Worm (Caenorhabditis elegans) whole organism, L4 larva: ENCODE data around the gene spp-8.
A peak's percentile ranks its signal among the peaks of the same experiment; 100 is the strongest.

Experiments used
- D1046.2 ChIP-seq: fragments of 200-800 bp; sonication (Bioruptor generic); IDR thresholded peaks from 2 replicates; pipeline ENCODE4 v1.3.6; 2022; ENCODE audit warnings: missing genetic modification characterization, missing compliant biosample characterization
- T26A8.4 ChIP-seq: fragments of 200-800 bp; sonication (Bioruptor generic); IDR thresholded peaks from 2 replicates; pipeline ENCODE4 v1.3.6; 2022; ENCODE audit warnings: missing genetic modification characterization, missing compliant biosample characterization
- Y105C5A.15 ChIP-seq: fragments of 200-800 bp; sonication (Bioruptor generic); IDR thresholded peaks from 2 replicates; pipeline ENCODE4 v1.3.6; 2022; ENCODE audit warnings: missing genetic modification characterization, missing compliant biosample characterization
- Y48G9A.11 ChIP-seq: fragments of 200-800 bp; sonication (Bioruptor generic); IDR thresholded peaks from 2 replicates; pipeline ENCODE4 v1.3.6; 2022; ENCODE audit warnings: missing genetic modification reagents, missing genetic modification characterization, missing compliant biosample characterization
- Y75B8A.6 ChIP-seq: fragments of 200-800 bp; sonication (Bioruptor generic); IDR thresholded peaks from 2 replicates; pipeline ENCODE4 v1.3.6; 2022; ENCODE audit warnings: missing genetic modification reagents, missing genetic modification characterization, missing compliant biosample characterization
- aha-1 ChIP-seq: fragments of 150-350 bp; peaks from one replicate; lab custom pipeline; 2014; ENCODE audit warnings: missing biosample characterization, missing genetic modification characterization
- ceh-20 ChIP-seq: fragments of 200-800 bp; sonication (Bioruptor generic); IDR thresholded peaks from 2 replicates; pipeline ENCODE4 v1.3.6; 2022; ENCODE audit warnings: missing genetic modification reagents, missing genetic modification characterization, missing compliant biosample characterization
- ctbp-1 ChIP-seq: fragments of 200-800 bp; sonication (Bioruptor generic); IDR thresholded peaks from 2 replicates; pipeline ENCODE4 v1.3.6; 2022; ENCODE audit warnings: missing genetic modification reagents, missing genetic modification characterization, missing compliant biosample characterization
- daf-16 ChIP-seq, 3 experiments: sonication (generic microtip); optimal IDR thresholded peaks; 2 replicates each; lab custom pipeline; 2016 to 2017; ENCODE audit warnings: missing genetic modification characterization in 3 of 3, missing genetic modification reagents in 3 of 3, mild to moderate bottlenecking in 2 of 3, missing compliant biosample characterization in 2 of 3, missing biosample characterization in 1 of 3, moderate library complexity in 1 of 3
- dmd-6 ChIP-seq: fragments of 200-800 bp; sonication (Bioruptor generic); IDR thresholded peaks from 2 replicates; pipeline ENCODE4 v1.3.6; 2022; ENCODE audit warnings: missing genetic modification reagents, missing genetic modification characterization, missing compliant biosample characterization
- fos-1 ChIP-seq: fragments of 150-350 bp; optimal IDR thresholded peaks from 2 replicates; lab custom pipeline; 2014; ENCODE audit warnings: missing biosample characterization, missing genetic modification characterization
- hlh-11 ChIP-seq: fragments of 200-800 bp; sonication (Bioruptor generic); optimal IDR thresholded peaks from 2 replicates; lab custom pipeline; 2018; ENCODE audit warnings: mild to moderate bottlenecking, missing genetic modification characterization, missing compliant biosample characterization
- hmg-1.1 ChIP-seq: fragments of 200-800 bp; sonication (Bioruptor generic); IDR thresholded peaks from 2 replicates; pipeline ENCODE4 v1.3.6; 2022; ENCODE audit warnings: missing genetic modification reagents, missing genetic modification characterization, missing compliant biosample characterization
- jun-1 ChIP-seq: fragments of 150-350 bp; optimal IDR thresholded peaks from 2 replicates; lab custom pipeline; 2014; ENCODE audit warnings: missing biosample characterization, missing genetic modification reagents, missing genetic modification characterization
- lim-7 ChIP-seq: fragments of 200-800 bp; sonication (Bioruptor generic); IDR thresholded peaks from 2 replicates; pipeline ENCODE4 v1.3.6; 2022; ENCODE audit warnings: missing genetic modification characterization, missing compliant biosample characterization
- lin-1 ChIP-seq: fragments of 200-800 bp; sonication (Bioruptor generic); IDR thresholded peaks from 2 replicates; pipeline ENCODE4 v1.3.6; 2022; ENCODE audit warnings: missing genetic modification reagents, missing genetic modification characterization, missing compliant biosample characterization
- lin-29 ChIP-seq: fragments of 200-800 bp; sonication (Bioruptor generic); IDR thresholded peaks from 2 replicates; pipeline ENCODE4 v1.3.6; 2022; ENCODE audit warnings: missing genetic modification reagents, missing genetic modification characterization, missing compliant biosample characterization
- lsy-2 ChIP-seq, 2 experiments: fragments of 150-350 bp in 1 of 2; sonication (generic microtip) in 1 of 2; optimal IDR thresholded peaks; 2 replicates each; lab custom pipeline; 2014 to 2017; ENCODE audit warnings: missing biosample characterization in 2 of 2, missing genetic modification characterization in 2 of 2
- mxl-2 ChIP-seq: fragments of 200-800 bp; sonication (Bioruptor generic); conservative IDR thresholded peaks from 2 replicates; pipeline ENCODE4 v1.3.6; 2022; ENCODE audit warnings: missing genetic modification reagents, missing genetic modification characterization, missing compliant biosample characterization
- mxl-3 ChIP-seq: fragments of 200-800 bp; sonication (Bioruptor generic); optimal IDR thresholded peaks from 2 replicates; lab custom pipeline; 2018; ENCODE audit warnings: mild to moderate bottlenecking, missing genetic modification characterization, missing compliant biosample characterization
- nhr-11 ChIP-seq: fragments of 150-350 bp; optimal IDR thresholded peaks from 2 replicates; lab custom pipeline; 2014; ENCODE audit warnings: missing biosample characterization, missing genetic modification characterization
- nhr-237 ChIP-seq: sonication (generic microtip); optimal IDR thresholded peaks from 2 replicates; lab custom pipeline; 2017; ENCODE audit warnings: missing biosample characterization, missing genetic modification characterization
- nhr-41 ChIP-seq: fragments of 200-800 bp; sonication (Bioruptor generic); IDR thresholded peaks from 2 replicates; pipeline ENCODE4 v1.3.6; 2022; ENCODE audit warnings: missing genetic modification reagents, missing genetic modification characterization, missing compliant biosample characterization
- nhr-76 ChIP-seq: fragments of 150-350 bp; optimal IDR thresholded peaks from 2 replicates; lab custom pipeline; 2014; ENCODE audit warnings: missing biosample characterization, missing genetic modification characterization
- php-3 ChIP-seq: fragments of 200-800 bp; sonication (Bioruptor generic); IDR thresholded peaks from 2 replicates; pipeline ENCODE4 v1.3.6; 2022; ENCODE audit warnings: missing genetic modification reagents, missing genetic modification characterization, missing compliant biosample characterization
- rbr-2 ChIP-seq: sonication (generic microtip); optimal IDR thresholded peaks from 2 replicates; lab custom pipeline; 2016; ENCODE audit warnings: missing genotype, missing genetic modification characterization, missing compliant biosample characterization
- spr-1 ChIP-seq: sonication (generic microtip); optimal IDR thresholded peaks from 2 replicates; lab custom pipeline; 2016; ENCODE audit warnings: mild to moderate bottlenecking, missing genetic modification characterization, missing compliant biosample characterization
- unc-39 ChIP-seq: sonication (generic microtip); optimal IDR thresholded peaks from 2 replicates; lab custom pipeline; 2017; ENCODE audit warnings: missing biosample characterization, missing genetic modification characterization
- ztf-11 ChIP-seq: fragments of 150-350 bp; optimal IDR thresholded peaks from 2 replicates; lab custom pipeline; 2014; ENCODE audit warnings: missing biosample characterization, missing genetic modification characterization

spp-8 gene

ce11 chrIV:8476166-8476565, 5.3 kb upstream of the spp-8 start:
- peak in 1 of 2 experiments; percentile 14 for TF ChIP-seq daf-16 (GFP tag; optimal IDR thresholded peaks at IDR 0.05; lab: Kevin White, UChicago)
- TF ChIP-seq daf-16 (tag; optimal IDR thresholded peaks at IDR 0.05; lab: Kevin White, UChicago), result no peak
- no peak for TF ChIP-seq ceh-20 (GFP tag; lab: Robert Waterston, UW)
- peak; percentile 30 for TF ChIP-seq nhr-11
- no peak for TF ChIP-seq mxl-2
- no peak for TF ChIP-seq ztf-11
- TF ChIP-seq hmg-1.1 (GFP tag; lab: Robert Waterston, UW), result 0 out of 2 replicates have a peak, but pooled peaks have one; percentile 20
- TF ChIP-seq hlh-11 (tag; lab: Kevin White, UChicago), result peak; percentile 8
- no peak for TF ChIP-seq Y48G9A.11 (GFP tag; lab: Robert Waterston, UW)

- peak in 1 of 2 experiments; percentile 3 for TF ChIP-seq daf-16 (GFP tag; optimal IDR thresholded peaks at IDR 0.05; lab: Kevin White, UChicago)
- TF ChIP-seq daf-16 (tag; optimal IDR thresholded peaks at IDR 0.05; lab: Kevin White, UChicago), result no peak
- no peak for TF ChIP-seq spr-1
Observed at ce11 chrIV:8476880-8477279, 4.6 kb upstream of the spp-8 start, which contains the start of gene spp-10. spp-10 (plus strand) TSS chrIV:8477180.

ce11 chrIV:8478516-8478915, 2.9 kb upstream of the spp-8 start:
- TF ChIP-seq fos-1 (tag; lab: Kevin White, UChicago), result no peak
- TF ChIP-seq php-3 (GFP tag; lab: Robert Waterston, UW), result no peak
- TF ChIP-seq mxl-3 (GFP tag; lab: Kevin White, UChicago), result no peak
- no peak for TF ChIP-seq nhr-237 (tag; lab: Kevin White, UChicago)
- no peak for TF ChIP-seq lin-29 (GFP tag; lab: Robert Waterston, UW)
- peak in 1 of 2 experiments; percentile 78 for TF ChIP-seq daf-16 (GFP tag; optimal IDR thresholded peaks at IDR 0.05; lab: Kevin White, UChicago)
- no peak for TF ChIP-seq daf-16 (tag; optimal IDR thresholded peaks at IDR 0.05; lab: Kevin White, UChicago)
- no peak for TF ChIP-seq nhr-41 (GFP tag; lab: Robert Waterston, UW)
- TF ChIP-seq dmd-6, result no peak
- TF ChIP-seq aha-1, result no peak
- TF ChIP-seq lim-7 (GFP tag; lab: Robert Waterston, UW), result 0 out of 2 replicates have a peak, but pooled peaks have one; percentile 24
- TF ChIP-seq ctbp-1 (GFP tag; lab: Robert Waterston, UW), result no peak
- TF ChIP-seq lsy-2 (tag; optimal IDR thresholded peaks at IDR 0.05; lab: Kevin White, UChicago), result no peak
- TF ChIP-seq lin-1 (GFP tag; lab: Robert Waterston, UW), result no peak
- TF ChIP-seq jun-1 (tag; lab: Kevin White, UChicago), result no peak
- TF ChIP-seq ztf-11, result no peak
- TF ChIP-seq Y75B8A.6 (GFP tag; lab: Robert Waterston, UW), result 0 out of 2 replicates have a peak, but pooled peaks have one; percentile 15
- TF ChIP-seq T26A8.4 (GFP tag; lab: Robert Waterston, UW), result 0 out of 2 replicates have a peak, but pooled peaks have one; percentile 60
- TF ChIP-seq unc-39 (tag; lab: Kevin White, UChicago), result no peak

- TF ChIP-seq jun-1 (tag; lab: Kevin White, UChicago) (no peak), T26A8.4 (GFP tag; lab: Robert Waterston, UW) (no peak), lin-1 (GFP tag; lab: Robert Waterston, UW) (no peak), rbr-2 (no peak), lin-29 (GFP tag; lab: Robert Waterston, UW) (no peak), Y105C5A.15 (GFP tag; lab: Robert Waterston, UW) (no peak)
Observed at ce11 chrIV:8479346-8479745, 2.1 kb upstream of the spp-8 start, which contains the start of gene hlh-12. hlh-12 (minus strand) TSS chrIV:8479446.

ce11 chrIV:8487183-8487582, 5.7 kb downstream of the spp-8 start, which contains the start of gene srlf-3:
srlf-3 (plus strand) TSS chrIV:8487483.
- TF ChIP-seq nhr-76 (tag; lab: Kevin White, UChicago) (no peak), aha-1 (peak; percentile 54), ztf-11 (no peak)

- TF ChIP-seq D1046.2 (GFP tag; lab: Robert Waterston, UW), result no peak
- TF ChIP-seq aha-1, result peak; percentile 92
Observed at ce11 chrIV:8488043-8488442, 6.6 kb downstream of the spp-8 start.
